Fruit fly (Drosophila melanogaster): ENCODE measurements around the gene PIG-T.

- TF ChIP-seq h (optimal IDR thresholded peaks at IDR 0.05) (no peak), insv (optimal IDR thresholded peaks at IDR 0.05) (no peak), Myc (optimal IDR thresholded peaks at IDR 0.05) (no peak)
These were observed 38.0 kb upstream of the PIG-T start for dm6 chrX:8444883-8445572.

All from Kc167 (cell line).